Fruit fly (Drosophila melanogaster): ENCODE data around the gene CG11664.
A peak's percentile ranks its signal among the peaks of the same experiment; 100 is the strongest.

Gene CG11664

DNA sequence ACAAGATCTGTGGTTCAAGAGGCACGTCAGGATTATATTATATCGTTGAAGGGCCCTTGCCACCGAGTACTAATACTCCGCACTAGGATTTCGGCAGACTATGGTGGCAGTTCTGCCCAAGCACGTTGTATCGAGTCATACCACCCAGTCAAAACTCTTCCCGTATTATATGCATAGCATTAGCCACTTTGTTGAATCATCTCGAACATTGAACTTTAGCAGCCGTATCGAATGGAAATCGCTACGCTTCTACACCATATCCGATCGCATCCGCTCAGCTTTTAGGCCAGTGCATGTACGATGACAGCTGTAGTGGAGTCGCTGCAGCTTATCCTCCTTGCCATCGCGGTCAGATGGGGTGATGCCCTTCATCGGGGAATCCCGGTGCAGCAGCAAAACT lies at the start of gene CG11664:
TSS of gene CG11664 (plus strand) at position 301 of the 400 bp plus-strand sequence.
- TF ChIP-seq CG8478 (optimal IDR thresholded peaks at IDR 0.05) (no peak), EcR (GFP tag; optimal IDR thresholded peaks at IDR 0.05) (no peak), usp (GFP tag; optimal IDR thresholded peaks at IDR 0.05) (no peak), Dll (optimal IDR thresholded peaks at IDR 0.05) (no peak), pan (optimal IDR thresholded peaks at IDR 0.05) (no peak), psq (optimal IDR thresholded peaks at IDR 0.05) (no peak)

- TF ChIP-seq Dll (optimal IDR thresholded peaks at IDR 0.05) (no peak), EcR (GFP tag; optimal IDR thresholded peaks at IDR 0.05) (no peak), CG8478 (optimal IDR thresholded peaks at IDR 0.05) (no peak), psq (optimal IDR thresholded peaks at IDR 0.05) (no peak), usp (GFP tag; optimal IDR thresholded peaks at IDR 0.05) (no peak), pan (optimal IDR thresholded peaks at IDR 0.05) (no peak)
These were observed 39.4 kb upstream of the CG11664 start for dm6 chrX:835965-836690.

DNA sequence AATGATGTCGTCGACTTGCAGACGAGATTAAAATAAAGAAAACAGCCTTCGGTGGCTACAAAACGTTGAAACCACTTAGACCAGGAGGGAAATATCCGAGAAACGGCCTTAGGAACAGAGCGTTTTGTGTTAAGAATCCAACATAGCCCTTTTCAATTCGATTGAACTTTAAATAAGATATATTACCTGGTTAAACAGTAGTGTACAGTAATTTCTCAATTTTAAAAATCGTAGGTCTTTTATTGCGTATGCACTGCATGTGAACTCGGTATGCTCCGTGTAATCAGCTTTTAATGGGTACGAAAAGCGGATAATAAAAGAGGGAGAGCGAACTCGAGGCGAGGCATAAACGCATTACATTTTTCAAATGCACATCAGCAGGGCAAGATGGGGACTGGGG lies 37.5 kb upstream of the CG11664 start:
- TF ChIP-seq psq (optimal IDR thresholded peaks at IDR 0.05): no peak
- TF ChIP-seq EcR (GFP tag; optimal IDR thresholded peaks at IDR 0.05): no peak
- no peak for TF ChIP-seq CG8478 (optimal IDR thresholded peaks at IDR 0.05)
- TF ChIP-seq pan (optimal IDR thresholded peaks at IDR 0.05): no peak
- no peak for TF ChIP-seq usp (GFP tag; optimal IDR thresholded peaks at IDR 0.05)
- TF ChIP-seq Dll (optimal IDR thresholded peaks at IDR 0.05): no peak

DNA sequence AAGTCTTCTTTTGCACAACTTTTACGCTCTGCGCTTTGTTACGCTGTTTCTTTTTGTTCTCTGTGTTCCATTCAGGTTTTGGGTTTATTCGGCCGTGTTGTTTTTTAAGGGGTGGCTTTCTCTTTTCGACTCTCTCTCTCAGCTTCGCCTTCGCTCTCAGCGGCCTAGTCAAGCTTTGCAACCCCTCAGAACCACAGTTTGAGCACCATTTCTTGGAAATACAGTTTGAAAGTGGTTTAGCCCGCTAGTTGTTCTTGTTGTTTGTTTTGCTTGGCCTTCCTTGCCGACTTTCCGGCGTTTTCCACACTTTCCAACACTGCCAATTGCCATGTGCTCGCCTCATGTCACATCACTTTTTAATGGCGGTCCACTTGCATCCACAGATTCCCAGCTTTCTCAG lies 34.5 kb upstream of the CG11664 start:
- TF ChIP-seq usp (GFP tag; optimal IDR thresholded peaks at IDR 0.05) (no peak), pan (optimal IDR thresholded peaks at IDR 0.05) (no peak), CG8478 (optimal IDR thresholded peaks at IDR 0.05) (no peak), psq (optimal IDR thresholded peaks at IDR 0.05) (no peak), EcR (GFP tag; optimal IDR thresholded peaks at IDR 0.05) (no peak), Dll (optimal IDR thresholded peaks at IDR 0.05) (no peak)

- TF ChIP-seq EcR (GFP tag; optimal IDR thresholded peaks at IDR 0.05) (no peak), CG8478 (optimal IDR thresholded peaks at IDR 0.05) (no peak), Dll (optimal IDR thresholded peaks at IDR 0.05) (no peak), psq (optimal IDR thresholded peaks at IDR 0.05) (no peak), usp (GFP tag; optimal IDR thresholded peaks at IDR 0.05) (no peak), pan (optimal IDR thresholded peaks at IDR 0.05) (no peak)
These were observed 33.6 kb upstream of the CG11664 start for dm6 chrX:841941-842340.

dm6 chrX:843489-843888 lies 32.0 kb upstream of the CG11664 start:
- TF ChIP-seq Dll (optimal IDR thresholded peaks at IDR 0.05): no peak
- no peak for TF ChIP-seq EcR (GFP tag; optimal IDR thresholded peaks at IDR 0.05)
- no peak for TF ChIP-seq pan (optimal IDR thresholded peaks at IDR 0.05)
- no peak for TF ChIP-seq usp (GFP tag; optimal IDR thresholded peaks at IDR 0.05)
- no peak for TF ChIP-seq psq (optimal IDR thresholded peaks at IDR 0.05)
- TF ChIP-seq CG8478 (optimal IDR thresholded peaks at IDR 0.05): no peak

- TF ChIP-seq EcR (GFP tag; optimal IDR thresholded peaks at IDR 0.05) (no peak), psq (optimal IDR thresholded peaks at IDR 0.05) (no peak), usp (GFP tag; optimal IDR thresholded peaks at IDR 0.05) (no peak), CG8478 (optimal IDR thresholded peaks at IDR 0.05) (no peak), pan (optimal IDR thresholded peaks at IDR 0.05) (no peak), Dll (optimal IDR thresholded peaks at IDR 0.05) (no peak)
These were observed 31.0 kb upstream of the CG11664 start, which contains the start of gene CG14635 for dm6 chrX:844523-844922. Gene CG14635, plus strand, starts transcription at chrX:844823.

dm6 chrX:847057-847456 lies 28.5 kb upstream of the CG11664 start, which contains the start of gene CG3713:
Gene CG3713, minus strand, starts transcription at chrX:847157.
- TF ChIP-seq CG8478 (optimal IDR thresholded peaks at IDR 0.05) (no peak), EcR (GFP tag; optimal IDR thresholded peaks at IDR 0.05) (no peak), Dll (optimal IDR thresholded peaks at IDR 0.05) (no peak), usp (GFP tag; optimal IDR thresholded peaks at IDR 0.05) (no peak), psq (optimal IDR thresholded peaks at IDR 0.05) (no peak), pan (optimal IDR thresholded peaks at IDR 0.05) (no peak)

dm6 chrX:862308-862707 lies 13.2 kb upstream of the CG11664 start, which contains the start of gene CG14634:
Gene CG14634, plus strand, starts transcription at chrX:862608.
- TF ChIP-seq psq (optimal IDR thresholded peaks at IDR 0.05) (no peak), usp (GFP tag; optimal IDR thresholded peaks at IDR 0.05) (no peak), CG8478 (optimal IDR thresholded peaks at IDR 0.05) (no peak), EcR (GFP tag; optimal IDR thresholded peaks at IDR 0.05) (no peak)

DNA sequence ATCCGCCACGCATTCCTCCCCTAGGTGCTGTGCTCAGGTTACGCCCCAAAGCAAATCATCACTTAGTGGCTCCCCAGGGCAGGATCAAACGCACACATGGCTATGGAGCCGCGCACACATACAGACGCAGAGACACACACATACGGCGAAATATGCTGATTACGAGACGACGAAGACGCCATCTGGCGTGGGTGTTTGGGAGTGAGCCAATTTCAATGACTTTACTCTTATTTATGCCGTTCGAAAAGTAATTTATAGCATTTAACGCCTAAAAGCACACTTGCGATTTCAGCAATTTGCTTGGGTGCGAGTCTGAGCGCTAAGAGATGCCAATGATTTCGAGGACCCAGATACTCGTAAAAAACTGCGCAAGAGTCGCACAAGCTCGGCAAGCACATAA lies 7.1 kb upstream of the CG11664 start:
- TF ChIP-seq usp (GFP tag; optimal IDR thresholded peaks at IDR 0.05): no peak
- no peak for TF ChIP-seq EcR (GFP tag; optimal IDR thresholded peaks at IDR 0.05)
- no peak for TF ChIP-seq pan (optimal IDR thresholded peaks at IDR 0.05)
- TF ChIP-seq Dll (optimal IDR thresholded peaks at IDR 0.05): no peak
- TF ChIP-seq CG8478 (optimal IDR thresholded peaks at IDR 0.05): no peak
- no peak for TF ChIP-seq psq (optimal IDR thresholded peaks at IDR 0.05)

DNA sequence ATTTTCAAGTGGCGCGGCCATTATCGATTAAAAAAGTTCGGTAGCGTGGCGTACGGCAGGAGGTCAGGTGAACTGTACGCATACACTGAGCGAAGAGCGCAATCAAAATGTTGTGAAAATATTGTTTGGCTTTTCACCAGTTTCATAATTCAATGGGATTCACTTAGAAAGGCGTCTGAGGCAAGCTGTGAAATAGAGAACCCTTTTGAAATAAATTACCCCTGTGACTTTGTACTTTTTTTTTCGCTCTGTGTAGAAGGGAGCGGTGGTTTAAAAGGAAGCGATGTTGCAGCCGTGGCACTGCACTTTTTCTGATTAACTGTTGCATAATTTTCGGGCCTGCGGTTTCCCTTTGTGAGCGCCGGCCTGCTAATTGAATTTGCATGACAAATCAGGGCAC lies 1.8 kb upstream of the CG11664 start:
- TF ChIP-seq usp (GFP tag; optimal IDR thresholded peaks at IDR 0.05): no peak

- TF ChIP-seq usp (GFP tag; optimal IDR thresholded peaks at IDR 0.05) (no peak), EcR (GFP tag; optimal IDR thresholded peaks at IDR 0.05) (no peak), Dll (optimal IDR thresholded peaks at IDR 0.05) (no peak), psq (optimal IDR thresholded peaks at IDR 0.05) (no peak), CG8478 (optimal IDR thresholded peaks at IDR 0.05) (no peak)
These were observed 18.6 kb downstream of the CG11664 start, which contains the start of gene CG11663 for dm6 chrX:894182-894581. Gene CG11663, plus strand, starts transcription at chrX:894482.

DNA sequence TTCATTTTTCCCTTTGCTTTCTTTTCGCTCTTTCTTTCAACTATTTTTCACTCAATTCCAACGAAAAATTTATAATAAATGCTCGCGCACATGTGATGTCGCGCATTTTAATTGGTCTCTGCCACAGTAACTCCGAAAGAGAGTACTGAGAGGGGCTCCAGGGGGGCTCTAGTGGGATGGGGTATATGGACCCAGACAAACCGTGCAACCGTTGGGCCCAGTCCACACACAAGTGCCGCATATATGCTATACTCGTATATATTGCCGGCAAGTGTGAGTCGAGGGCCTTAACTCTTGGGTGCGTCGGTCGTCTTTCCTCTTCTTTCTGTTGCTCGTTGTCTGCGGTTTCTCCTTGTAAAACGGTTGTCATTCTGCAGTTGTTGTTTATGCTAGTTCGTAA lies 22.8 kb downstream of the CG11664 start:
- TF ChIP-seq EcR (GFP tag; optimal IDR thresholded peaks at IDR 0.05): peak in 1 of 2 experiments; percentile 14
- TF ChIP-seq psq (optimal IDR thresholded peaks at IDR 0.05): no peak
